Worm (Caenorhabditis elegans) whole organism, L2 larva: ENCODE results near the gene nas-21.

Experiments
- egl-27 ChIP-seq: sonication (generic microtip); optimal IDR thresholded peaks from 3 replicates; lab custom pipeline; 2017; ENCODE audit warnings: missing biosample characterization, missing genetic modification reagents, missing genetic modification characterization
- lin-39 ChIP-seq: fragments of 150-350 bp; optimal IDR thresholded peaks from 2 replicates; lab custom pipeline; 2014; ENCODE audit warnings: missing biosample characterization, missing genetic modification reagents, missing genetic modification characterization
- nhr-6 ChIP-seq: fragments of 150-350 bp; optimal IDR thresholded peaks from 2 replicates; lab custom pipeline; 2014; ENCODE audit warnings: missing biosample characterization, missing genetic modification characterization

- TF ChIP-seq lin-39 (no peak), egl-27 (tag; lab: Kevin White, UChicago) (no peak), nhr-6 (tag; lab: Kevin White, UChicago) (no peak)
Measured at ce11 chrV:11506347-11506746, 34.0 kb downstream of the nas-21 start.
